Fruit fly (Drosophila melanogaster): ENCODE data around the gene CG14252.

dm6 chr3R:26989802-26990509 is 44.6 kb downstream of the CG14252 start, which contains the start of gene CG31076:
- TF ChIP-seq N (GFP tag; optimal IDR thresholded peaks at IDR 0.05): no peak
- TF ChIP-seq brk (GFP tag; optimal IDR thresholded peaks at IDR 0.05): peak; percentile 55
- no peak for TF ChIP-seq Vsx2 (GFP tag; optimal IDR thresholded peaks at IDR 0.05; ENCODE audit: partially characterized antibody)
- peak; percentile 67 for TF ChIP-seq Hnf4 (GFP tag; optimal IDR thresholded peaks at IDR 0.05)
- peak; percentile 24 for TF ChIP-seq Jra (GFP tag; optimal IDR thresholded peaks at IDR 0.05)
- TF ChIP-seq psq (GFP tag; optimal IDR thresholded peaks at IDR 0.05): peak; percentile 33
- TF ChIP-seq HLH106 (tag; optimal IDR thresholded peaks at IDR 0.05): peak; percentile 82
- peak; percentile 85 for TF ChIP-seq fru (GFP tag; optimal IDR thresholded peaks at IDR 0.05)

Data from whole organism, wandering third instar larva.